Fruit fly (Drosophila melanogaster) whole organism, embryonic: Measurements from ENCODE around the gene CG34296.

ENCODE experiments used
- ATbp ChIP-seq: fragments of 200-800 bp; sonication (Bioruptor generic); optimal IDR thresholded peaks from 2 replicates; lab custom pipeline; 2017; ENCODE audit warnings: missing biosample characterization, mild to moderate bottlenecking, missing genetic modification characterization, missing genetic modification reagents
- Atf6 ChIP-seq: fragments of 200-800 bp; sonication (Bioruptor generic); IDR thresholded peaks from 2 replicates; pipeline ENCODE4 v1.3.6; 2022; ENCODE audit warnings: missing biosample characterization, missing genetic modification characterization
- Blimp-1 ChIP-seq: fragments of 200-800 bp; sonication (Bioruptor generic); optimal IDR thresholded peaks from 3 replicates; lab custom pipeline; 2018; ENCODE audit warnings: missing biosample characterization, missing genetic modification characterization, mild to moderate bottlenecking, moderate library complexity, missing genetic modification reagents
- CG10654 ChIP-seq: fragments of 200-800 bp; sonication (Bioruptor generic); optimal IDR thresholded peaks from 2 replicates; lab custom pipeline; 2016; ENCODE audit warnings: missing biosample characterization, missing genetic modification characterization
- CG1602 ChIP-seq: fragments of 200-800 bp; sonication (Bioruptor generic); optimal IDR thresholded peaks from 3 replicates; lab custom pipeline; 2016; ENCODE audit warnings: missing biosample characterization, missing genetic modification characterization
- CG2199 ChIP-seq: fragments of 200-800 bp; sonication (Bioruptor generic); IDR thresholded peaks from 3 replicates; pipeline ENCODE4 v1.3.6; 2022; ENCODE audit warnings: missing biosample characterization, missing genetic modification characterization
- CG30403 ChIP-seq: fragments of 200-800 bp; sonication (Bioruptor generic); optimal IDR thresholded peaks from 3 replicates; lab custom pipeline; 2016; ENCODE audit warnings: missing biosample characterization, missing genetic modification characterization
- CG32772 ChIP-seq: fragments of 200-800 bp; sonication (Bioruptor generic); IDR thresholded peaks from 2 replicates; pipeline ENCODE4 v1.3.6; 2022; ENCODE audit warnings: missing biosample characterization, missing genetic modification characterization
- CG3726 ChIP-seq: fragments of 200-800 bp; sonication (Bioruptor generic); IDR thresholded peaks from 3 replicates; pipeline ENCODE4, ENCODE4 v1.3.6; 2022; ENCODE audit warnings: missing biosample characterization, missing genetic modification characterization
- CG4424 ChIP-seq: fragments of 200-800 bp; sonication (Bioruptor generic); optimal IDR thresholded peaks from 3 replicates; lab custom pipeline; 2016; ENCODE audit warnings: missing biosample characterization, missing genetic modification characterization
- CG5953 ChIP-seq: fragments of 200-800 bp; sonication (Bioruptor generic); IDR thresholded peaks from 2 replicates; pipeline ENCODE4 v1.3.6; 2022; ENCODE audit warnings: missing biosample characterization, missing genetic modification characterization
- Chrac-16 ChIP-seq: fragments of 200-800 bp; sonication (Bioruptor generic); optimal IDR thresholded peaks from 3 replicates; lab custom pipeline; 2016; ENCODE audit warnings: missing biosample characterization, missing genetic modification characterization
- Dip2 ChIP-seq: fragments of 200-800 bp; sonication (Bioruptor generic); IDR thresholded peaks from 2 replicates; pipeline ENCODE4 v1.3.6; 2022; ENCODE audit warnings: missing biosample characterization, missing genetic modification characterization
- Doc2 ChIP-seq: fragments of 200-800 bp; sonication (Bioruptor generic); IDR thresholded peaks from 2 replicates; pipeline ENCODE4 v1.3.6; 2022; ENCODE audit warnings: missing biosample characterization, missing genetic modification characterization
- Ets97D ChIP-seq: fragments of 200-800 bp; sonication (Bioruptor generic); optimal IDR thresholded peaks from 3 replicates; lab custom pipeline; 2016; ENCODE audit warnings: missing biosample characterization, missing genetic modification characterization
- Fer1 ChIP-seq: fragments of 200-800 bp; sonication (Bioruptor generic); optimal IDR thresholded peaks from 2 replicates; lab custom pipeline; 2017; ENCODE audit warnings: missing biosample characterization, mild to moderate bottlenecking, missing genetic modification characterization
- HLH3B ChIP-seq: fragments of 200-800 bp; sonication (Bioruptor generic); IDR thresholded peaks from 2 replicates; pipeline ENCODE4 v1.3.6; 2022; ENCODE audit warnings: missing biosample characterization, missing genetic modification characterization
- HmgD ChIP-seq: fragments of 200-800 bp; sonication (Bioruptor generic); optimal IDR thresholded peaks from 3 replicates; lab custom pipeline; 2016; ENCODE audit warnings: missing biosample characterization, missing genetic modification characterization
- HmgZ ChIP-seq: fragments of 200-800 bp; sonication (Bioruptor generic); optimal IDR thresholded peaks from 2 replicates; lab custom pipeline; 2018; ENCODE audit warnings: missing biosample characterization, mild to moderate bottlenecking, missing genetic modification characterization
- Meics ChIP-seq: fragments of 200-800 bp; sonication (Bioruptor generic); optimal IDR thresholded peaks from 2 replicates; lab custom pipeline; 2017; ENCODE audit warnings: missing biosample characterization, mild to moderate bottlenecking, missing genetic modification characterization
- NC2β ChIP-seq: fragments of 200-800 bp; sonication (Bioruptor generic); optimal IDR thresholded peaks from 2 replicates; lab custom pipeline; 2016; ENCODE audit warnings: missing biosample characterization, missing genetic modification characterization
- Neu2 ChIP-seq: fragments of 200-800 bp; sonication (Bioruptor generic); optimal IDR thresholded peaks from 3 replicates; lab custom pipeline; 2016; ENCODE audit warnings: missing biosample characterization, missing genetic modification characterization, borderline replicate concordance
- Nf-YB ChIP-seq: fragments of 200-800 bp; sonication (Bioruptor generic); optimal IDR thresholded peaks from 3 replicates; lab custom pipeline; 2019; ENCODE audit warnings: missing biosample characterization, mild to moderate bottlenecking, missing genetic modification characterization, moderate library complexity
- NfI ChIP-seq: fragments of 200-800 bp; sonication (Bioruptor generic); optimal IDR thresholded peaks from 3 replicates; lab custom pipeline; 2018; ENCODE audit warnings: missing biosample characterization, mild to moderate bottlenecking, missing genetic modification characterization, moderate library complexity
- Optix ChIP-seq: fragments of 200-800 bp; sonication (Bioruptor generic); IDR thresholded peaks from 3 replicates; pipeline ENCODE4 v1.3.6; 2022; ENCODE audit warnings: missing biosample characterization, missing genetic modification characterization
- Rx ChIP-seq: fragments of 200-800 bp; sonication (Bioruptor generic); IDR thresholded peaks from 2 replicates; pipeline ENCODE4 v1.3.6; 2022; ENCODE audit warnings: missing biosample characterization, missing genetic modification characterization
- YL-1 ChIP-seq: fragments of 200-800 bp; sonication (Bioruptor generic); optimal IDR thresholded peaks from 3 replicates; lab custom pipeline; 2017; ENCODE audit warnings: missing biosample characterization, mild to moderate bottlenecking, missing genetic modification characterization
- ash1 ChIP-seq: fragments of 200-800 bp; sonication (Bioruptor generic); optimal IDR thresholded peaks from 2 replicates; lab custom pipeline; 2018; ENCODE audit warnings: missing biosample characterization, mild to moderate bottlenecking, missing genetic modification characterization
- bbx ChIP-seq: fragments of 200-800 bp; sonication (Bioruptor generic); IDR thresholded peaks from 2 replicates; pipeline ENCODE4 v1.3.6; 2022; ENCODE audit warnings: missing biosample characterization, missing genetic modification characterization; ENCODE audit not compliant: partially characterized antibody
- cato ChIP-seq: fragments of 200-800 bp; sonication (Bioruptor generic); optimal IDR thresholded peaks from 2 replicates; lab custom pipeline; 2016; ENCODE audit warnings: missing biosample characterization, missing genetic modification characterization, borderline replicate concordance
- dmrt11E ChIP-seq: fragments of 200-800 bp; sonication (Bioruptor generic); optimal IDR thresholded peaks from 3 replicates; lab custom pipeline; 2018; ENCODE audit warnings: missing biosample characterization, mild to moderate bottlenecking, missing genetic modification characterization, moderate library complexity
- ems ChIP-seq: fragments of 200-800 bp; sonication (Bioruptor generic); optimal IDR thresholded peaks from 3 replicates; lab custom pipeline; 2016; ENCODE audit warnings: missing biosample characterization, missing genetic modification characterization
- fd64A ChIP-seq: fragments of 200-800 bp; sonication (Bioruptor generic); optimal IDR thresholded peaks from 3 replicates; lab custom pipeline; 2018; ENCODE audit warnings: missing biosample characterization, mild to moderate bottlenecking, missing genetic modification characterization
- ham ChIP-seq: fragments of 200-800 bp; sonication (Bioruptor generic); IDR thresholded peaks from 2 replicates; pipeline ENCODE4 v1.3.6; 2022; ENCODE audit warnings: missing biosample characterization, missing genetic modification characterization
- insv ChIP-seq, 2 experiments: fragments of 200-800 bp; sonication (Bioruptor generic); optimal IDR thresholded peaks; 3 replicates each; lab custom pipeline; 2016 to 2018; ENCODE audit warnings: missing biosample characterization in 2 of 2, missing genetic modification characterization in 2 of 2
- knrl ChIP-seq: fragments of 200-800 bp; sonication (Bioruptor generic); IDR thresholded peaks from 3 replicates; pipeline ENCODE4 v1.3.6; 2022; ENCODE audit warnings: missing biosample characterization, missing genetic modification characterization; ENCODE audit not compliant: partially characterized antibody
- lov ChIP-seq, 2 experiments: fragments of 200-800 bp in 1 of 2; fragments of >200 bp in 1 of 2; sonication (Bioruptor generic) in 1 of 2; IDR thresholded peaks in 1 of 2; optimal IDR thresholded peaks in 1 of 2; 2 replicates in 1 of 2; 3 replicates in 1 of 2; pipeline versions ENCODE4 v1.3.6 to Lab custom; 2017 to 2022; ENCODE audit warnings: missing biosample characterization in 1 of 2, missing genetic modification characterization in 1 of 2
- pan ChIP-seq, 4 experiments: fragments of >200 bp in 3 of 4; fragments of 200-800 bp in 1 of 4; sonication (Bioruptor generic) in 1 of 4; optimal IDR thresholded peaks in 3 of 4; IDR thresholded peaks in 1 of 4; 2 replicates each; pipeline versions ENCODE4 v1.3.6 to Lab custom; 2017 to 2022; ENCODE audit warnings: missing biosample characterization in 2 of 4, missing genetic modification characterization in 2 of 4, mixed read lengths in 1 of 4
- prd ChIP-seq, 3 experiments: fragments of >200 bp in 2 of 3; fragments of 200-800 bp in 1 of 3; sonication (Bioruptor generic) in 1 of 3; optimal IDR thresholded peaks in 2 of 3; IDR thresholded peaks in 1 of 3; 2 replicates in 2 of 3; 3 replicates in 1 of 3; pipeline versions ENCODE4 v1.3.6 to Lab custom; 2017 to 2022; ENCODE audit warnings: missing biosample characterization in 1 of 3, missing genetic modification characterization in 1 of 3
- pros ChIP-seq: fragments of 200-800 bp; sonication (Bioruptor generic); optimal IDR thresholded peaks from 3 replicates; lab custom pipeline; 2019; ENCODE audit warnings: missing biosample characterization, mild to moderate bottlenecking, missing genetic modification characterization, moderate library complexity
- pzg ChIP-seq: fragments of 200-800 bp; sonication (Bioruptor generic); optimal IDR thresholded peaks from 3 replicates; lab custom pipeline; 2018; ENCODE audit warnings: missing biosample characterization, mild to moderate bottlenecking, missing genetic modification characterization, moderate library complexity
- ro ChIP-seq: fragments of 200-800 bp; sonication (Bioruptor generic); IDR thresholded peaks from 2 replicates; pipeline ENCODE4 v1.3.6; 2022; ENCODE audit warnings: missing biosample characterization, missing genetic modification characterization
- seq ChIP-seq: fragments of 200-800 bp; sonication (Bioruptor generic); IDR thresholded peaks from 2 replicates; pipeline ENCODE4 v1.3.6; 2022; ENCODE audit warnings: missing biosample characterization, missing genetic modification characterization
- sug ChIP-seq: fragments of 200-800 bp; optimal IDR thresholded peaks from 2 replicates; lab custom pipeline; 2019; ENCODE audit warnings: missing biosample characterization, mild to moderate bottlenecking, missing genetic modification characterization, moderate library complexity
- vfl ChIP-seq: fragments of 200-800 bp; sonication (Bioruptor generic); optimal IDR thresholded peaks from 2 replicates; lab custom pipeline; 2016; ENCODE audit warnings: missing biosample characterization, missing genetic modification characterization
- vvl ChIP-seq: fragments of 200-800 bp; sonication (Bioruptor generic); IDR thresholded peaks from 2 replicates; pipeline ENCODE4 v1.3.6; 2022; ENCODE audit warnings: missing biosample characterization, missing genetic modification characterization
- zen ChIP-seq: fragments of 200-800 bp; sonication (Bioruptor generic); optimal IDR thresholded peaks from 3 replicates; lab custom pipeline; 2018; ENCODE audit warnings: missing biosample characterization, mild to moderate bottlenecking, missing genetic modification characterization, moderate library complexity

Gene CG34296

DNA sequence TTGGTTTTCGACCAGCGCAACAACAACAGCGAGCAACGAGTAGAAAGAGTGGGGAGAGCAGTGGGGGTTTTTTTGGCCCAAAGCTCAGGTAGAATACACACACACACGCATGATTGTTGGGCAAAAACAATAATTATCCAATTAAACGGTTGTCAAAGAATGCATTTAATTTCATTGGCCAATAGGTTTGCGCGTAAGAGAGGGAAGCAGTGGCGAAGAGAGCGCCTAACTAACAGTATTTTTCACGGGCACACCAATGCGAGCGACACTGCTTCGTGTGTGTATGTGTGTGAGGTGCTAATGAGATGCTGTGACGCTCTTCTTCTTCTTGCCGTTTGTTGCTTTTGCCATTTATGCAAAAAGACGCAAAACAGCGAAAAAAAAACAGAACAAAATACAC is 3.9 kb downstream of the CG34296 start (continued):
- TF ChIP-seq zen (tag; lab: Kevin White, UChicago) (peak; percentile 49), CG2199 (GFP tag; lab: Robert Waterston, UW) (no peak), ash1 (GFP tag; lab: Kevin White, UChicago) (no peak), Nf-YB (GFP tag; lab: Kevin White, UChicago) (peak; percentile 76), Fer1 (GFP tag; lab: Kevin White, UChicago) (no peak), ATbp (GFP tag; lab: Kevin White, UChicago) (no peak), vvl (GFP tag; lab: Robert Waterston, UW) (peak; percentile 38; the same call in 1 of the 2 replicates)

DNA sequence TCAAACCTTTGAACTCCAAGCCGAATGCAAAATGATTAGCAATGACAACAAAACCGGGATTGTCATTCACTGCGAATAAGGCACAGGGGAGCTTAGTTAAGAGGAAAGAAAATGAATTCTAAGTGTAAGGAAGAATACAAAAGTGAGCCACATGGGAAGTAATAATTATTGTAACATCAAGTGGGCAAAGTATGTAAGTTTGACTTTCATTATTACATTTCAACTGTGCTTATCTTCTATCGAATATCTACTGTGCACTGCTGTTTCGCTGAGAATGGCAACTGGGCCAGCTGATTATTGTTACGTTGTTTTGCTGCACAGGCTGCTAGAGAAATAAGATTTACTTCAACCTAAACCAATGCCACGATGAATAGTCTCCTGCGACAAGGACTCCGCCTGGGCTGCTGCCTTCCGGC is 14.3 kb downstream of the CG34296 start, which contains the start of the genes CG7601 and CIA30:
TSS of gene CG7601 (minus strand) at position 68 of the 416 bp plus-strand sequence.
TSS of gene CIA30 (plus strand) at position 288 of the 416 bp plus-strand sequence.
- TF ChIP-seq Chrac-16 (GFP tag; lab: Kevin White, UChicago) (peak; percentile 98), CG3726 (GFP tag; lab: Robert Waterston, UW) (peak; percentile 100), Ets97D (peak; percentile 97), Meics (peak; percentile 98), Atf6 (GFP tag; lab: Robert Waterston, UW) (peak; percentile 100), CG10654 (GFP tag; lab: Kevin White, UChicago) (peak; percentile 99), cato (GFP tag; lab: Kevin White, UChicago) (peak; percentile 94), HLH3B (peak; percentile 100), dmrt11E (tag; lab: Kevin White, UChicago) (peak; percentile 95), sug (peak; percentile 98), HmgD (peak; percentile 97), prd (optimal IDR thresholded peaks at IDR 0.05; lab: Kevin White, UChicago) (no peak), prd (GFP tag; IDR thresholded peaks at IDR 0.05; lab: Robert Waterston, UW) (peak; percentile 100), seq (peak; percentile 100), bbx (GFP tag; lab: Robert Waterston, UW) (no peak), knrl (GFP tag; lab: Robert Waterston, UW) (0 out of 3 replicates have a peak, but pooled peaks have one; percentile 41), Doc2 (GFP tag; lab: Robert Waterston, UW) (peak; percentile 100), YL-1 (GFP tag; lab: Kevin White, UChicago) (peak; percentile 92), ham (GFP tag; lab: Robert Waterston, UW) (peak; percentile 99), Optix (GFP tag; lab: Robert Waterston, UW) (peak; percentile 100), NC2β (GFP tag; lab: Kevin White, UChicago) (peak; percentile 96), Rx (GFP tag; lab: Robert Waterston, UW) (peak; percentile 100), NfI (GFP tag; lab: Kevin White, UChicago) (peak; percentile 97), pzg (GFP tag; lab: Kevin White, UChicago) (peak; percentile 73), CG1602 (GFP tag; lab: Kevin White, UChicago) (peak; percentile 98), fd64A (GFP tag; lab: Kevin White, UChicago) (peak; percentile 95), Dip2 (GFP tag; lab: Robert Waterston, UW) (peak; percentile 85), CG4424 (peak; percentile 99), CG32772 (GFP tag; lab: Robert Waterston, UW) (peak; percentile 100), Neu2 (GFP tag; lab: Kevin White, UChicago) (peak; percentile 94), ro (peak; percentile 100), vfl (peak; percentile 98), insv (GFP tag; optimal IDR thresholded peaks at IDR 0.05; lab: Kevin White, UChicago) (peak; percentile 25 to 68), pan (optimal IDR thresholded peaks at IDR 0.05; lab: Kevin White, UChicago) (no peak), pan (GFP tag; optimal IDR thresholded peaks at IDR 0.05 in 1 of 2, IDR thresholded peaks at IDR 0.05 in 1 of 2) (peak in 1 of 2 experiments; percentile 100), HmgZ (tag; lab: Kevin White, UChicago) (peak; percentile 98), CG30403 (peak; percentile 99), CG5953 (peak; percentile 100), lov (optimal IDR thresholded peaks at IDR 0.05; lab: Kevin White, UChicago) (no peak), lov (GFP tag; IDR thresholded peaks at IDR 0.05; lab: Robert Waterston, UW) (peak; percentile 100), ems (GFP tag; lab: Kevin White, UChicago) (peak; percentile 98), pros (GFP tag; lab: Kevin White, UChicago) (peak; percentile 62), Blimp-1 (GFP tag; lab: Kevin White, UChicago) (peak; percentile 95)
